Fruit fly (Drosophila melanogaster) whole organism, pupa: ENCODE results near the gene roq.

Source experiments
- CG10348 ChIP-seq: fragments of 200-800 bp; sonication (Bioruptor generic); IDR thresholded peaks from 2 replicates; pipeline ENCODE4 v1.3.6; 2022; ENCODE audit warnings: missing biosample characterization, missing genetic modification characterization
- CG12605 ChIP-seq: fragments of 200-800 bp; sonication (Bioruptor generic); IDR thresholded peaks from 2 replicates; pipeline ENCODE4 v1.3.6; 2022; ENCODE audit warnings: missing biosample characterization, missing genetic modification characterization
- CG13204 ChIP-seq: fragments of 200-800 bp; sonication (Bioruptor generic); optimal IDR thresholded peaks from 2 replicates; lab custom pipeline; 2018; ENCODE audit warnings: missing biosample characterization, mild to moderate bottlenecking, missing genetic modification characterization, moderate library complexity
- CG14655 ChIP-seq: fragments of 200-800 bp; sonication (Bioruptor generic); optimal IDR thresholded peaks from 3 replicates; lab custom pipeline; 2017; ENCODE audit warnings: mild to moderate bottlenecking, missing biosample characterization, missing genetic modification reagents, missing genetic modification characterization
- CG15710 ChIP-seq: fragments of 200-800 bp; sonication (Bioruptor generic); optimal IDR thresholded peaks from 2 replicates; lab custom pipeline; 2018; ENCODE audit warnings: missing biosample characterization, mild to moderate bottlenecking, missing genetic modification characterization, moderate library complexity
- CG17806 ChIP-seq: fragments of 200-800 bp; sonication (Bioruptor generic); optimal IDR thresholded peaks from 2 replicates; lab custom pipeline; 2018; ENCODE audit warnings: missing biosample characterization, mild to moderate bottlenecking, missing genetic modification characterization, moderate library complexity
- CG32121 ChIP-seq: fragments of 200-800 bp; sonication (Bioruptor generic); IDR thresholded peaks from 2 replicates; pipeline ENCODE4 v1.3.6; 2022; ENCODE audit warnings: missing biosample characterization, missing genetic modification characterization
- CG34367 ChIP-seq: fragments of 200-800 bp; sonication (Bioruptor generic); optimal IDR thresholded peaks from 2 replicates; lab custom pipeline; 2018; ENCODE audit warnings: missing biosample characterization, mild to moderate bottlenecking, missing genetic modification characterization
- CG4496 ChIP-seq: fragments of 200-800 bp; sonication (Bioruptor generic); IDR thresholded peaks from 3 replicates; pipeline ENCODE4 v1.3.6; 2022; ENCODE audit warnings: missing biosample characterization, missing genetic modification characterization
- CG8159 ChIP-seq: fragments of 200-800 bp; sonication (Bioruptor generic); optimal IDR thresholded peaks from 3 replicates; lab custom pipeline; 2018; ENCODE audit warnings: missing biosample characterization, mild to moderate bottlenecking, missing genetic modification characterization, moderate library complexity
- CG8301 ChIP-seq: fragments of 200-800 bp; sonication (Bioruptor generic); optimal IDR thresholded peaks from 2 replicates; lab custom pipeline; 2018; ENCODE audit warnings: missing biosample characterization, mild to moderate bottlenecking, missing genetic modification characterization
- CG9948 ChIP-seq: fragments of 200-800 bp; sonication (Bioruptor generic); optimal IDR thresholded peaks from 2 replicates; lab custom pipeline; 2018; ENCODE audit warnings: missing biosample characterization, mild to moderate bottlenecking, missing genetic modification characterization, moderate library complexity
- D1 ChIP-seq: fragments of 200-800 bp; sonication (Bioruptor generic); optimal IDR thresholded peaks from 2 replicates; lab custom pipeline; 2018; ENCODE audit warnings: missing biosample characterization, mild to moderate bottlenecking, missing genetic modification characterization, moderate library complexity
- EcR ChIP-seq: fragments of 200-800 bp; sonication (Bioruptor generic); optimal IDR thresholded peaks from 3 replicates; lab custom pipeline; 2019; ENCODE audit warnings: missing biosample characterization, missing genetic modification characterization, mild to moderate bottlenecking, moderate library complexity, missing genetic modification reagents
- Ets98B ChIP-seq: fragments of 200-800 bp; sonication (Bioruptor generic); IDR thresholded peaks from 2 replicates; pipeline ENCODE4 v1.3.6; 2022; ENCODE audit warnings: missing biosample characterization, missing genetic modification characterization
- Pif1A ChIP-seq: fragments of 200-800 bp; sonication (Bioruptor generic); optimal IDR thresholded peaks from 3 replicates; lab custom pipeline; 2016; ENCODE audit warnings: missing biosample characterization, missing genetic modification characterization
- Pif1B ChIP-seq: fragments of 200-800 bp; sonication (Bioruptor generic); optimal IDR thresholded peaks from 3 replicates; lab custom pipeline; 2016; ENCODE audit warnings: missing biosample characterization, missing genetic modification characterization
- Snoo ChIP-seq: fragments of 200-800 bp; sonication (Bioruptor generic); optimal IDR thresholded peaks from 3 replicates; lab custom pipeline; 2017; ENCODE audit warnings: missing biosample characterization, mild to moderate bottlenecking, missing genetic modification characterization, inconsistent platforms
- fd96Ca ChIP-seq: fragments of 200-800 bp; sonication (Bioruptor generic); IDR thresholded peaks from 3 replicates; pipeline ENCODE4 v1.3.6; 2022; ENCODE audit warnings: missing biosample characterization, missing genetic modification characterization
- gl ChIP-seq: fragments of 200-800 bp; sonication (Bioruptor generic); optimal IDR thresholded peaks from 2 replicates; lab custom pipeline; 2018; ENCODE audit warnings: missing biosample characterization, mild to moderate bottlenecking, missing genetic modification characterization
- rn ChIP-seq: fragments of 200-800 bp; sonication (Bioruptor generic); IDR thresholded peaks from 2 replicates; pipeline ENCODE4 v1.3.6; 2022; ENCODE audit warnings: missing biosample characterization, missing genetic modification characterization

roq gene

DNA sequence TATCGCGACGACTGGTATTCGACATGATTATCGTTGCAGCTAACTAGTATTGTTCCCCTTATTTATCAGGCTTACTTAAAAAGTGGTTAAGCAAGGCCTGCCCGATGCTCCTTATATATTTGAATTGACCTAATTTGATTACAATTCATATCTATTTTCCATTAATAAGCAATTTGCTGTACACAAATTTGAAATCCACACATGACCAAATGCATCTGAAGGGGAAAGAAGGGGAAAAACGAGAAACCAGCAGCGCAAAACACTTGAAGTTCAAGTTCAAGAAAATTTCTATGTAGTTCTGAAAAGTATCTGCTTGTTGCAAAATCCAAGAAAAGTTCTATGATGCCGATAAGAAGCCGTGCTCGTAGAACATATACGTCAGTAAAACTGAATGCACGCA, 51.7 kb downstream of the roq start, which contains the start of the genes CG13040 and CG13039:
CG13040 (minus strand) TSS at position 101 of the 400 bp plus-strand sequence.
CG13039 (minus strand) TSS at position 106 of the 400 bp plus-strand sequence.
- no peak for TF ChIP-seq Ets98B (GFP tag; lab: Robert Waterston, UW)
- no peak for TF ChIP-seq CG14655 (GFP tag; lab: Kevin White, UChicago)
- TF ChIP-seq Pif1A (GFP tag; lab: Kevin White, UChicago) = no peak
- no peak for TF ChIP-seq D1 (tag; lab: Kevin White, UChicago)
- TF ChIP-seq rn (GFP tag; lab: Robert Waterston, UW) = no peak
- no peak for TF ChIP-seq Pif1B (GFP tag; lab: Kevin White, UChicago)
- no peak for TF ChIP-seq CG17806
- no peak for TF ChIP-seq CG32121 (GFP tag; lab: Robert Waterston, UW)
- TF ChIP-seq CG8301 (tag; lab: Kevin White, UChicago) = no peak
- TF ChIP-seq CG13204 (GFP tag; lab: Kevin White, UChicago) = no peak
- no peak for TF ChIP-seq CG4496
- TF ChIP-seq CG34367 = no peak
- TF ChIP-seq CG9948 = no peak
- no peak for TF ChIP-seq EcR
- TF ChIP-seq CG8159 (tag; lab: Kevin White, UChicago) = no peak
- TF ChIP-seq Snoo (tag; lab: Kevin White, UChicago) = no peak
- no peak for TF ChIP-seq CG15710 (tag; lab: Kevin White, UChicago)
- no peak for TF ChIP-seq CG10348 (GFP tag; lab: Robert Waterston, UW)
- no peak for TF ChIP-seq gl (tag; lab: Kevin White, UChicago)
- TF ChIP-seq fd96Ca = no peak
- TF ChIP-seq, all 21 proteins: peak for 0

DNA sequence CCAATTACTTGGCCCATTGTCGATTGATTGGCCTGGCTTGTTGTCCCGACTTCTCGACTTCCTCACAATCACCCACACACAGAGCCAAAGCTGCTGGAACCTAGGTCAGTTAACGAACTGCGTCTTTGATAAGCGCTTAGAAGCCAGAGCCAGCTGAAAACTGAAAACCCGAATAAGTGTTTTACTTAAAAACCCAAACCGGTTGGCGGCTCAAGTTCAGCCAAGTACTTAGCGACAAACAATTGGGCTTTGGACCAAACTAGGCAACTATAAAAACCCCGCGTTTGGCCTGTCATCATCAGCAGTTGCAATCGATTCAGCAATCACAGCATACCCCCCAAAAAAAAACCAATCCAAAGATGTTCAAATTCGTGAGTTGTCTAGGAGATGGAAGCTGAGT, 55.0 kb downstream of the roq start, which contains the start of gene CG13059:
CG13059 (plus strand) TSS at position 301 of the 400 bp plus-strand sequence.
- TF ChIP-seq EcR (no peak), CG12605 (GFP tag; lab: Robert Waterston, UW) (no peak), CG17806 (no peak), fd96Ca (no peak), Pif1B (GFP tag; lab: Kevin White, UChicago) (no peak), CG10348 (GFP tag; lab: Robert Waterston, UW) (no peak), CG13204 (GFP tag; lab: Kevin White, UChicago) (no peak), CG8159 (tag; lab: Kevin White, UChicago) (no peak), Snoo (tag; lab: Kevin White, UChicago) (no peak), CG9948 (no peak), CG8301 (tag; lab: Kevin White, UChicago) (no peak), CG32121 (GFP tag; lab: Robert Waterston, UW) (no peak), Pif1A (GFP tag; lab: Kevin White, UChicago) (no peak), CG15710 (tag; lab: Kevin White, UChicago) (no peak), CG14655 (GFP tag; lab: Kevin White, UChicago) (no peak), D1 (tag; lab: Kevin White, UChicago) (no peak), gl (tag; lab: Kevin White, UChicago) (no peak), CG4496 (no peak), rn (GFP tag; lab: Robert Waterston, UW) (no peak)

DNA sequence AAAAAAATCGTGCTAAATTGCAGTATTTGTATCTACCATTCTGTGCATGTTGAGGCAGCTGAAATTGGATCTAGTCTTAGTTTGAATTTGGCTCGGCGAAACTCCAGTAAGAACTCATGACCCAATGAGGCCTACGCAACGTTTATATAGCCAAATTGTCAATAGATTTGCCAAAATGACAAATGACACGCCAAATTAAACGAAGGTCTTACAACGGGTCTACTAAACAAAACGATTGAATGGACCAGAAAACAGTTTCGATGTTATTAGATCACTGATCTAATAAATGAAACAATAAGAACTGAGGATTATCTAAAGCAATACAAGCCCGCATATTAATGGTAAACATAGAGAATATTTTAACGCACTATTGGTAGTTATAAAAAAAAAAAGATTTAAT, 57.2 kb downstream of the roq start, which contains the start of gene CG42718:
CG42718 (minus strand) TSS at position 101 of the 400 bp plus-strand sequence.
- TF ChIP-seq CG9948 (no peak), Pif1A (GFP tag; lab: Kevin White, UChicago) (no peak), CG4496 (no peak), CG32121 (GFP tag; lab: Robert Waterston, UW) (no peak), CG15710 (tag; lab: Kevin White, UChicago) (no peak), rn (GFP tag; lab: Robert Waterston, UW) (no peak), CG17806 (no peak), CG34367 (no peak)
